Fruit fly (Drosophila melanogaster): ENCODE results near the gene yata.

dm6 chr3R:29757226-29757625, 8.2 kb downstream of the yata start:
- no peak for TF ChIP-seq h (optimal IDR thresholded peaks at IDR 0.05)
- TF ChIP-seq Myc (optimal IDR thresholded peaks at IDR 0.05), result no peak
- no peak for TF ChIP-seq Sin3A (optimal IDR thresholded peaks at IDR 0.05)
- no peak for TF ChIP-seq psq (optimal IDR thresholded peaks at IDR 0.05)
- TF ChIP-seq insv (optimal IDR thresholded peaks at IDR 0.05), result no peak
